Worm (Caenorhabditis elegans) whole organism, early embryonic: ENCODE results near the gene M03C11.9.

Source experiments
- B0310.2 ChIP-seq: sonication (generic microtip); optimal IDR thresholded peaks from 2 replicates; lab custom pipeline; 2016; ENCODE audit warnings: mild to moderate bottlenecking, missing genetic modification characterization, missing compliant biosample characterization
- F13C5.2 ChIP-seq: sonication (generic microtip); optimal IDR thresholded peaks from 2 replicates; lab custom pipeline; 2017; ENCODE audit warnings: mild to moderate bottlenecking, missing genetic modification characterization, inconsistent platforms, missing compliant biosample characterization
- aly-1 ChIP-seq: sonication (generic microtip); optimal IDR thresholded peaks from 2 replicates; lab custom pipeline; 2016; ENCODE audit warnings: missing genetic modification characterization, missing compliant biosample characterization
- ama-1 ChIP-seq: fragments of 150-350 bp; optimal IDR thresholded peaks from 2 replicates; lab custom pipeline; 2014
- ceh-13 ChIP-seq: fragments of 200-800 bp; sonication (Bioruptor generic); optimal IDR thresholded peaks from 2 replicates; lab custom pipeline; 2018; ENCODE audit warnings: mild to moderate bottlenecking, missing genetic modification characterization, missing compliant biosample characterization
- ceh-36 ChIP-seq: sonication (generic microtip); optimal IDR thresholded peaks from 2 replicates; lab custom pipeline; 2016; ENCODE audit warnings: missing genetic modification characterization, inconsistent platforms, missing compliant biosample characterization
- ets-7 ChIP-seq: sonication (generic microtip); optimal IDR thresholded peaks from 2 replicates; lab custom pipeline; 2016; ENCODE audit warnings: missing genotype, missing genetic modification characterization, missing compliant biosample characterization
- flt-1 ChIP-seq: fragments of 200-800 bp; sonication (Bioruptor generic); IDR thresholded peaks from 2 replicates; pipeline ENCODE4 v1.3.6; 2022; ENCODE audit warnings: missing genetic modification characterization, missing compliant biosample characterization
- hmbx-1 ChIP-seq: sonication (generic microtip); optimal IDR thresholded peaks from 2 replicates; lab custom pipeline; 2016; ENCODE audit warnings: mild to moderate bottlenecking, missing genetic modification characterization, missing compliant biosample characterization
- hmg-4 ChIP-seq: fragments of 200-800 bp; sonication (Bioruptor generic); optimal IDR thresholded peaks from 2 replicates; lab custom pipeline; 2018; ENCODE audit warnings: mild to moderate bottlenecking, missing genetic modification characterization, missing compliant biosample characterization
- hnd-1 ChIP-seq: sonication (generic microtip); optimal IDR thresholded peaks from 2 replicates; lab custom pipeline; 2016; ENCODE audit warnings: missing genetic modification characterization, missing compliant biosample characterization
- pes-1 ChIP-seq: fragments of 200-800 bp; sonication (Bioruptor generic); IDR thresholded peaks from 2 replicates; pipeline ENCODE4 v1.3.6; 2022; ENCODE audit warnings: missing genetic modification reagents, missing genetic modification characterization, missing compliant biosample characterization
- scrt-1 ChIP-seq: fragments of 200-800 bp; sonication (Bioruptor generic); IDR thresholded peaks from 2 replicates; pipeline ENCODE4 v1.3.6; 2022; ENCODE audit warnings: missing genetic modification characterization, missing compliant biosample characterization
- sea-1 ChIP-seq: fragments of 200-800 bp; sonication (Bioruptor generic); conservative IDR thresholded peaks from 2 replicates; pipeline ENCODE4 v1.3.6; 2022; ENCODE audit warnings: missing genetic modification characterization, missing compliant biosample characterization
- tbx-11 ChIP-seq: fragments of 200-800 bp; sonication (Bioruptor generic); IDR thresholded peaks from 2 replicates; pipeline ENCODE4 v1.3.6; 2022; ENCODE audit warnings: missing genetic modification characterization, missing compliant biosample characterization
- tbx-37 ChIP-seq: fragments of 200-800 bp; sonication (Bioruptor generic); conservative IDR thresholded peaks from 2 replicates; pipeline ENCODE4 v1.3.6; 2022; ENCODE audit warnings: missing genetic modification reagents, missing genetic modification characterization, missing compliant biosample characterization
- tra-4 ChIP-seq: sonication (generic microtip); optimal IDR thresholded peaks from 2 replicates; lab custom pipeline; 2017; ENCODE audit warnings: missing genetic modification characterization, missing compliant biosample characterization

M03C11.9 gene

DNA sequence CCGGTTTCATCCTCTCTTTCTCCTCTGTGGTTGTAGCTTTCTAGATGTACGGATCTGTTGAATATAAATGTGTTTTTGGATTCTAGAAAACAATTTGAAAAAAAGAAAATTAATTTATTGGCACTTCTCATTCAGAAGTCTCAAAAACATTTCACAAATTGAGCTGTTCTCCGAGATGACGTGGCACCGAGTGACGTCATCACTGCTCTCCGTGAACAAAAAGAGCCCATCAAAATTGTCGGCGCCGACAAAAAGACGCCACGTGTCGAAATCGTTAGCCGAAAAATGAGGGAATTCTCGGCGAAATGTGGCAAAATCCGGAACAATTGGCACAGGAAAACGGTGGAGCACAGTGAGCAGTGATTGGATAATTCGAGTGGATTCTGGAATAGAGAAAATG is 30.2 kb upstream of the M03C11.9 start:
- TF ChIP-seq flt-1 (GFP tag; lab: Robert Waterston, UW) (no peak), ceh-13 (GFP tag; lab: Kevin White, UChicago) (no peak), B0310.2 (tag; lab: Kevin White, UChicago) (no peak), ama-1 (lab: Kevin White, UChicago) (no peak)

DNA sequence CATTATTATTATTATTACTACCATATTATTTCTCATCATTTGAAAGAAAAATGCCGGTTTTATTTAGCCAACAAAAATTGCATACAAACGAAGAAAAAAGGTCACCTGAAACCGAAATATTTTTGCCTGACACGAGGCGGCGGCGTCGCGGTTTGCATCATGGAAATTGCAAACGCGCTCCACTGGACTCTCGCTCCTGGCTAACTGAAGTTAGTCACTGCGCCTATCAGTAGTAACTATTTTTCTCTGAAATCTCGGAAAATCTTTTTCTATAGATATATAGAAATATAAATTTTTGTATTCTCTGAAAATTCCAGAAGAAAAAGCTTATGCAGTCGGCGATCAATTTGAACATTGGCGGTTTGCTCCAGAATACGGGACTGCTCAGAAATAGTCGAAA is 24.3 kb upstream of the M03C11.9 start, which contains the start of gene ymel-1:
TSS of gene ymel-1 (plus strand) at position 318 of the 400 bp plus-strand sequence.
- TF ChIP-seq pes-1 (GFP tag; lab: Robert Waterston, UW), result 0 out of 2 replicates have a peak, but pooled peaks have one; percentile 14
- TF ChIP-seq scrt-1 (GFP tag; lab: Robert Waterston, UW), result no peak
- no peak for TF ChIP-seq ceh-13 (GFP tag; lab: Kevin White, UChicago)
- peak; percentile 29 for TF ChIP-seq hmg-4
- TF ChIP-seq ama-1 (lab: Kevin White, UChicago), result no peak

DNA sequence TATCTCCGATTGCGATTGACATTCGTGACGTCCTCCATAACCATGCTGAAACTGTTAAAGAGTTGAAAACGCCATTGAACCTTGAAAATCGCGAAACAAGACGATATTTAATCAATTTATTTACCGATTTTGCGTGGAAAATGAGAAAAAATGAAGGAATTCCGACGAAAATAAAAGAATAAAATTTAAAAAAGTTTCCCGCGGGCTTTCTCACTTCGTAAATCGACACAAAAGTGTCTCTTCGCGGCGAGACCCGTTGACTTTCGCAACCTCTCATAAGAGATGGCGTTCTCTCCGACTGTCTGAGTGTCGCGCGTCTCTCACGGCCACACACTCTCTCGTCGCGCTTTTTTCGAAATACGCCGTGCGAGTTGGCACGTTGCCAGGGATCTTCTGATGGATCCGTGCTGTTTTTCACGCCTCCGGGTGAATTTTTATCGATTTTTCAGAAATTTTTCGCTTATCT is 15.7 kb upstream of the M03C11.9 start, which contains the start of gene hat-1:
TSS of gene hat-1 (minus strand) at position 51 of the 466 bp plus-strand sequence.
- TF ChIP-seq tbx-37 (GFP tag; lab: Robert Waterston, UW), result no peak
- TF ChIP-seq F13C5.2 (tag; lab: Kevin White, UChicago), result no peak
- no peak for TF ChIP-seq tbx-11 (GFP tag; lab: Robert Waterston, UW)
- no peak for TF ChIP-seq ceh-13 (GFP tag; lab: Kevin White, UChicago)
- no peak for TF ChIP-seq flt-1 (GFP tag; lab: Robert Waterston, UW)
- TF ChIP-seq aly-1 (tag; lab: Kevin White, UChicago), result no peak
- no peak for TF ChIP-seq B0310.2 (tag; lab: Kevin White, UChicago)
- TF ChIP-seq hmbx-1, result no peak
- no peak for TF ChIP-seq sea-1 (GFP tag; lab: Robert Waterston, UW)
- TF ChIP-seq pes-1 (GFP tag; lab: Robert Waterston, UW), result no peak
- TF ChIP-seq ama-1 (lab: Kevin White, UChicago), result no peak
- TF ChIP-seq hmg-4, result no peak

DNA sequence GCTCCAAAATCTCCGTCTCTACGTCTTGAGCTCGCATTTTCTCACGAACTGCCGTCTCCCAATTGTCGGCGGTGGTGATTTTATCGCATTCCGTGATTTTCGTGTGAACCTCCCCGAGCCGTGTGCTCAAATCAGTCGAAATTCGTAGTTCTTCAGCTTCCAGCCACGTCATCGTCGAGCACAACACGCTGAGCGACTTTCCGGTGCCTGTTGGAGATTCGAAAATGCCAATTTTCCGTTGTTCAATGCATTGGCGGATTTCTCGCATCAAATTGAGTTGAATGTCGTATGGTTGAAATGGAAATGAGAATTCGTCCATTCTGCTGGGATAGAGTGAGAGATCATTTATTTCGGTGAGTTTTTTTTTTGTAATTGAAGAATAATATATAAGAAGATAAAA is 13.4 kb upstream of the M03C11.9 start, which contains the start of the genes M03C11.3 and chl-1:
TSS of gene M03C11.3 (plus strand) at position 153 of the 400 bp plus-strand sequence.
TSS of gene chl-1 (minus strand) at position 323 of the 400 bp plus-strand sequence.
- TF ChIP-seq flt-1 (GFP tag; lab: Robert Waterston, UW), result no peak
- TF ChIP-seq ceh-36 (tag; lab: Kevin White, UChicago), result no peak
- TF ChIP-seq hmbx-1, result no peak
- no peak for TF ChIP-seq ets-7 (tag; lab: Kevin White, UChicago)
- no peak for TF ChIP-seq ama-1 (lab: Kevin White, UChicago)
- TF ChIP-seq hmg-4, result no peak
- no peak for TF ChIP-seq sea-1 (GFP tag; lab: Robert Waterston, UW)
- no peak for TF ChIP-seq tbx-11 (GFP tag; lab: Robert Waterston, UW)
- TF ChIP-seq B0310.2 (tag; lab: Kevin White, UChicago), result no peak

DNA sequence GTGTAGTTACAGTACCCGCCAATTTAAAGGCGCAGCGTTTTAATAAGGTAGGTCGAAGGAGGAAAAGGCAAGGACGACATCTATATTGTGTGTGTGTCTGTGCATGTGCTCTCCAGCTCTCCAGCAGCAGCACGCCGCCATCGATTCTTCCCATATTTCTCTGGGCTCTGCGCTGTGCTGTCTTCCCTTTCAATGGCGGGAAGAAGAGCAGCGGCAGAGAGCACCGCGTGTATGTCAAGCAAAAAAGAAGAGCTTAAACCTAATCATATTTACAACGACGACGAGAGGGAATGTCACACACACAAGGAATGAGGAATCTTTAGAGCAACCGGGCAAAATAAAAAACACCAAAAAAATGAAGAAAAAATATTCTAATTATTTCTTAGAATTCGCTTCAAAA is 7.4 kb upstream of the M03C11.9 start:
- TF ChIP-seq ama-1 (lab: Kevin White, UChicago), result no peak
- no peak for TF ChIP-seq pes-1 (GFP tag; lab: Robert Waterston, UW)
- no peak for TF ChIP-seq tbx-11 (GFP tag; lab: Robert Waterston, UW)
- no peak for TF ChIP-seq F13C5.2 (tag; lab: Kevin White, UChicago)
- TF ChIP-seq aly-1 (tag; lab: Kevin White, UChicago), result no peak
- no peak for TF ChIP-seq B0310.2 (tag; lab: Kevin White, UChicago)
- TF ChIP-seq scrt-1 (GFP tag; lab: Robert Waterston, UW), result no peak
- no peak for TF ChIP-seq ets-7 (tag; lab: Kevin White, UChicago)

DNA sequence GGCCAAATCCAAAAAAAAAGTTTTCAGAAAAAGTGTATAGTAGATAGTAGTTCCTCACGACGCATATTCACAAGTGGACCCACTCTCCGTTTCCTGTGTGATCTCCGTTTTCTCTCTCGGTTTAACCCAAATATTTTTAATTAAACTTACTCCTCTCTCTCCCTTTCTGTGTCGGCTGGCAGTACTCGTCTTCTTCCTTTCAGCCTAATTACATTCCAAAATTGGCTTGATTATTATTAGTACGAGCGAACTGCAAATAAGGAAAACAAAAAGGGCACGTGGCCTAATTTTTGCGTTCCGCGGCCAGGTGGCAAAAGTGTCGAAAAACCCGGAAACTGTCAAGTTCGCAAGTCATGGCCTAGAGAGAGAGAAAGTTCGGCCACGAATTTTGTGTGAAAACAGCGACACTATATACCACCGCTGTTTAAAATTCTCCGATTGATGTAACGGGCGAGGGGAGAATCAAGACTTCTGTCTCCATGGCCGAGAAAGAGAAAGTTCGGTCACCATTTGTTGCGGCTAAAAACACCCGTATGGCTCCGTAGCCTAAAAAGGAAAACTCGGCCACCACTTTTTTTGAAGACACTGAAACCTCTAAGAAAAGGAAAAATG is 5.5 kb upstream of the M03C11.9 start:
- TF ChIP-seq aly-1 (tag; lab: Kevin White, UChicago) (no peak), F13C5.2 (tag; lab: Kevin White, UChicago) (no peak), hnd-1 (no peak)

DNA sequence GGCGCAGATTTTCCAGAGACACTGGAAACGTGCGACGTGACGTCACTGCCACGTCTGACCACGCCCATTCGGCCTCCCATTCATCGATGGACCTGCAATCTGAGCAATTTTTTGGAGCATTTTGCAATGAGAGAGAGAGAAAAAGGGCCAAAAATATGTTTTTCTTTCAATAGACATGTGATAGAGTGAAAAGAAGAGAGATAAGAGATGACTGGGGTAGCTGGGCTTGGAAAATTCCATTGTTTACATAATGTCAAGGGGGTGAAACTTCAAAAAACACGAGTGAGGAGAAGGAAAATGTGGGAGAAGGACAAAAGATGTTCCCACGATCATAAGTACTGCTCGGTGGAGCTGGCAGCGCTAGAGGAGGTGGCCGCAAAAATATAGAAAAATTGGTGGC is 4.5 kb upstream of the M03C11.9 start, which contains the start of gene M03C11.1:
TSS of gene M03C11.1 (minus strand) at position 101 of the 400 bp plus-strand sequence.
- no peak for TF ChIP-seq ets-7 (tag; lab: Kevin White, UChicago)
- no peak for TF ChIP-seq tbx-37 (GFP tag; lab: Robert Waterston, UW)
- TF ChIP-seq flt-1 (GFP tag; lab: Robert Waterston, UW), result no peak
- no peak for TF ChIP-seq hmbx-1
- no peak for TF ChIP-seq aly-1 (tag; lab: Kevin White, UChicago)
- TF ChIP-seq ceh-13 (GFP tag; lab: Kevin White, UChicago), result no peak
- TF ChIP-seq scrt-1 (GFP tag; lab: Robert Waterston, UW), result no peak

DNA sequence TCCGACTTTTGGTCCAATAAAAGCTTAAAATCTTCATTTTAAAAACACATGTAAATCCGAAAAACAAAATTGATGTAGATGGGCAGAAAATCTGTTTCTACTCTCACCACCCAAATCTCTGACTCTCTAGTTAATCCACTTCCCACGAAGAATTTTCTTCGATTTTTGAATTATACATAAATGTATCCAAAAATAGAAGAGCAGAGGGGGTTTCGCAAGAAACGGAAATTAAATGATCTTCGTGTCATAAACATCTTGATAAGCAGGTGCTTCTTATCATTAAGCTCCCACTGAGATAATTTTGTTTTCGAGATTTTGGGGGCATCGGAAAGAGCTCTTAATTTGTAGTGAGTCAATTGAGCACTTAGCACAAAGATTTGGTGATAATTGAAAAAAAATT is 1.9 kb downstream of the M03C11.9 start:
- TF ChIP-seq ceh-36 (tag; lab: Kevin White, UChicago) (no peak), B0310.2 (tag; lab: Kevin White, UChicago) (no peak), scrt-1 (GFP tag; lab: Robert Waterston, UW) (no peak), F13C5.2 (tag; lab: Kevin White, UChicago) (no peak), tbx-11 (GFP tag; lab: Robert Waterston, UW) (no peak), tra-4 (tag; lab: Kevin White, UChicago) (no peak), sea-1 (GFP tag; lab: Robert Waterston, UW) (no peak), hnd-1 (no peak), ets-7 (tag; lab: Kevin White, UChicago) (no peak)
